Fruit fly (Drosophila melanogaster) whole organism, embryonic: ENCODE results near the gene Cpr30F.

Experiments
- Aef1 ChIP-seq: fragments of 200-800 bp; sonication (Bioruptor generic); IDR thresholded peaks from 3 replicates; pipeline ENCODE4 v1.3.6; 2022; ENCODE audit warnings: missing biosample characterization, missing genetic modification characterization
- Antp ChIP-seq: fragments of 200-800 bp; sonication (Bioruptor generic); optimal IDR thresholded peaks from 3 replicates; lab custom pipeline; 2016; ENCODE audit warnings: missing biosample characterization, missing genetic modification characterization
- Atf6 ChIP-seq: fragments of 200-800 bp; sonication (Bioruptor generic); IDR thresholded peaks from 2 replicates; pipeline ENCODE4 v1.3.6; 2022; ENCODE audit warnings: missing biosample characterization, missing genetic modification characterization
- B-H2 ChIP-seq: fragments of 200-800 bp; sonication (Bioruptor generic); optimal IDR thresholded peaks from 2 replicates; lab custom pipeline; 2018; ENCODE audit warnings: missing biosample characterization, mild to moderate bottlenecking, missing genetic modification characterization
- Bdp1 ChIP-seq: fragments of 200-800 bp; sonication (Bioruptor generic); optimal IDR thresholded peaks from 3 replicates; lab custom pipeline; 2016; ENCODE audit warnings: missing biosample characterization, missing genetic modification characterization
- Bgb ChIP-seq: fragments of 200-800 bp; sonication (Bioruptor generic); IDR thresholded peaks from 2 replicates; pipeline ENCODE4 v1.3.6; 2022; ENCODE audit warnings: missing biosample characterization, missing genetic modification characterization; ENCODE audit not compliant: partially characterized antibody
- CG10147 ChIP-seq: fragments of 200-800 bp; sonication (Bioruptor generic); optimal IDR thresholded peaks from 2 replicates; lab custom pipeline; 2019; ENCODE audit warnings: missing biosample characterization, mild to moderate bottlenecking, missing genetic modification characterization, moderate library complexity
- CG10321 ChIP-seq: fragments of 200-800 bp; sonication (Bioruptor generic); IDR thresholded peaks from 2 replicates; pipeline ENCODE4 v1.3.6; 2022; ENCODE audit warnings: missing biosample characterization, missing genetic modification characterization
- CG10462 ChIP-seq: fragments of 200-800 bp; sonication (Bioruptor generic); optimal IDR thresholded peaks from 2 replicates; lab custom pipeline; 2016; ENCODE audit warnings: missing biosample characterization, missing genetic modification characterization
- CG1602 ChIP-seq: fragments of 200-800 bp; sonication (Bioruptor generic); optimal IDR thresholded peaks from 3 replicates; lab custom pipeline; 2016; ENCODE audit warnings: missing biosample characterization, missing genetic modification characterization
- CG17361 ChIP-seq: fragments of 200-800 bp; sonication (Bioruptor generic); IDR thresholded peaks from 3 replicates; pipeline ENCODE4 v1.3.6; 2022; ENCODE audit warnings: missing biosample characterization, missing genetic modification characterization
- CG1832 ChIP-seq: fragments of 200-800 bp; sonication (Bioruptor generic); optimal IDR thresholded peaks from 2 replicates; lab custom pipeline; 2017; ENCODE audit warnings: missing biosample characterization, mild to moderate bottlenecking, missing genetic modification characterization, inconsistent platforms
- CG18764 ChIP-seq: fragments of 200-800 bp; sonication (Bioruptor generic); optimal IDR thresholded peaks from 3 replicates; lab custom pipeline; 2016; ENCODE audit warnings: missing biosample characterization, missing genetic modification characterization
- CG30403 ChIP-seq: fragments of 200-800 bp; sonication (Bioruptor generic); optimal IDR thresholded peaks from 3 replicates; lab custom pipeline; 2016; ENCODE audit warnings: missing biosample characterization, missing genetic modification characterization
- CG30431 ChIP-seq: fragments of 200-800 bp; sonication (Bioruptor generic); optimal IDR thresholded peaks from 2 replicates; lab custom pipeline; 2017; ENCODE audit warnings: missing biosample characterization, missing genetic modification characterization
- CG31388 ChIP-seq: fragments of 200-800 bp; sonication (Bioruptor generic); optimal IDR thresholded peaks from 2 replicates; lab custom pipeline; 2016; ENCODE audit warnings: missing biosample characterization, missing genetic modification characterization
- CG3163 ChIP-seq: fragments of 200-800 bp; sonication (Bioruptor generic); optimal IDR thresholded peaks from 3 replicates; lab custom pipeline; 2016; ENCODE audit warnings: missing biosample characterization, missing genetic modification characterization
- CG3726 ChIP-seq: fragments of 200-800 bp; sonication (Bioruptor generic); IDR thresholded peaks from 3 replicates; pipeline ENCODE4, ENCODE4 v1.3.6; 2022; ENCODE audit warnings: missing biosample characterization, missing genetic modification characterization
- CG3995 ChIP-seq: fragments of 200-800 bp; sonication (Bioruptor generic); optimal IDR thresholded peaks from 3 replicates; lab custom pipeline; 2016; ENCODE audit warnings: missing biosample characterization, missing genetic modification characterization
- CG4424 ChIP-seq: fragments of 200-800 bp; sonication (Bioruptor generic); optimal IDR thresholded peaks from 3 replicates; lab custom pipeline; 2016; ENCODE audit warnings: missing biosample characterization, missing genetic modification characterization
- CG4707 ChIP-seq: fragments of 200-800 bp; sonication (Bioruptor generic); optimal IDR thresholded peaks from 2 replicates; lab custom pipeline; 2018; ENCODE audit warnings: missing biosample characterization, mild to moderate bottlenecking, missing genetic modification characterization, moderate library complexity
- CG7357 ChIP-seq: fragments of 200-800 bp; sonication (Bioruptor generic); IDR thresholded peaks from 3 replicates; pipeline ENCODE4 v1.3.6; 2022; ENCODE audit warnings: missing biosample characterization, missing genetic modification characterization
- CG7745 ChIP-seq: fragments of 200-800 bp; sonication (Bioruptor generic); optimal IDR thresholded peaks from 2 replicates; lab custom pipeline; 2018; ENCODE audit warnings: missing biosample characterization, mild to moderate bottlenecking, missing genetic modification characterization, moderate library complexity
- CG7786 ChIP-seq: fragments of 200-800 bp; sonication (Bioruptor generic); optimal IDR thresholded peaks from 2 replicates; lab custom pipeline; 2016; ENCODE audit warnings: missing biosample characterization, missing genetic modification characterization
- CG7987 ChIP-seq: fragments of 200-800 bp; sonication (Bioruptor generic); optimal IDR thresholded peaks from 2 replicates; lab custom pipeline; 2018; ENCODE audit warnings: missing biosample characterization, mild to moderate bottlenecking, missing genetic modification characterization, moderate library complexity
- CG9437 ChIP-seq: fragments of 200-800 bp; sonication (Bioruptor generic); optimal IDR thresholded peaks from 2 replicates; lab custom pipeline; 2018; ENCODE audit warnings: missing biosample characterization, mild to moderate bottlenecking, missing genetic modification characterization
- ERR ChIP-seq: fragments of 200-800 bp; sonication (Bioruptor generic); optimal IDR thresholded peaks from 2 replicates; lab custom pipeline; 2016; ENCODE audit warnings: missing biosample characterization, missing genetic modification characterization
- Eip74EF ChIP-seq, 2 experiments: fragments of 200-800 bp in 1 of 2; fragments of >200 bp in 1 of 2; sonication (Bioruptor generic) in 1 of 2; optimal IDR thresholded peaks; 2 replicates each; lab custom pipeline; 2017 to 2019; ENCODE audit warnings: missing biosample characterization in 2 of 2, missing genetic modification characterization in 2 of 2, mild to moderate bottlenecking in 1 of 2, moderate library complexity in 1 of 2
- Fer3 ChIP-seq: fragments of 200-800 bp; sonication (Bioruptor generic); optimal IDR thresholded peaks from 2 replicates; lab custom pipeline; 2018; ENCODE audit warnings: missing biosample characterization, mild to moderate bottlenecking, missing genetic modification characterization, moderate library complexity
- HmgD ChIP-seq: fragments of 200-800 bp; sonication (Bioruptor generic); optimal IDR thresholded peaks from 3 replicates; lab custom pipeline; 2016; ENCODE audit warnings: missing biosample characterization, missing genetic modification characterization
- Hr39 ChIP-seq: fragments of >200 bp; optimal IDR thresholded peaks from 2 replicates; lab custom pipeline; 2017
- Med ChIP-seq: fragments of 200-800 bp; sonication (Bioruptor generic); peaks from one replicate; lab custom pipeline; 2016; ENCODE audit warnings: missing biosample characterization, missing genetic modification characterization, mild to moderate bottlenecking, inconsistent platforms, moderate library complexity
- Neu2 ChIP-seq: fragments of 200-800 bp; sonication (Bioruptor generic); optimal IDR thresholded peaks from 3 replicates; lab custom pipeline; 2016; ENCODE audit warnings: missing biosample characterization, missing genetic modification characterization, borderline replicate concordance
- Sox100B ChIP-seq: fragments of 200-800 bp; sonication (Bioruptor generic); optimal IDR thresholded peaks from 3 replicates; lab custom pipeline; 2018; ENCODE audit warnings: missing biosample characterization, mild to moderate bottlenecking, missing genetic modification characterization
- Xrp1 ChIP-seq: fragments of 200-800 bp; sonication (Bioruptor generic); IDR thresholded peaks from 2 replicates; pipeline ENCODE4 v1.3.6; 2022; ENCODE audit warnings: missing biosample characterization, missing genetic modification characterization
- ato ChIP-seq: fragments of 200-800 bp; sonication (Bioruptor generic); IDR thresholded peaks from 2 replicates; pipeline ENCODE4 v1.3.6; 2022; ENCODE audit warnings: missing biosample characterization, missing genetic modification characterization; ENCODE audit not compliant: partially characterized antibody
- br ChIP-seq: fragments of >200 bp; optimal IDR thresholded peaks from 2 replicates; lab custom pipeline; 2017
- chif ChIP-seq, 2 experiments: fragments of 200-800 bp; sonication (Bioruptor generic); optimal IDR thresholded peaks; 3 replicates each; lab custom pipeline; 2016; ENCODE audit warnings: missing biosample characterization in 2 of 2, missing genetic modification characterization in 2 of 2
- dati ChIP-seq: fragments of 200-800 bp; sonication (Bioruptor generic); IDR thresholded peaks from 2 replicates; pipeline ENCODE4 v1.3.6; 2022; ENCODE audit warnings: missing biosample characterization, missing genetic modification characterization
- fd96Cb ChIP-seq: fragments of 200-800 bp; sonication (Bioruptor generic); optimal IDR thresholded peaks from 2 replicates; lab custom pipeline; 2018; ENCODE audit warnings: missing biosample characterization, mild to moderate bottlenecking, missing genetic modification characterization, moderate library complexity
- fru ChIP-seq: fragments of >200 bp; optimal IDR thresholded peaks from 2 replicates; lab custom pipeline; 2017
- fu2 ChIP-seq: fragments of 200-800 bp; sonication (Bioruptor generic); optimal IDR thresholded peaks from 2 replicates; lab custom pipeline; 2016; ENCODE audit warnings: missing biosample characterization, missing genetic modification characterization
- h ChIP-seq: fragments of >200 bp; optimal IDR thresholded peaks from 2 replicates; lab custom pipeline; 2017
- kay ChIP-seq: fragments of 200-800 bp; sonication (Bioruptor generic); optimal IDR thresholded peaks from 2 replicates; lab custom pipeline; 2016; ENCODE audit warnings: missing biosample characterization, missing genetic modification characterization
- lmd ChIP-seq: fragments of 200-800 bp; sonication (Bioruptor generic); IDR thresholded peaks from 2 replicates; pipeline ENCODE4 v1.3.6; 2022; ENCODE audit warnings: missing biosample characterization, missing genetic modification characterization
- pnt ChIP-seq: fragments of 200-800 bp; sonication (Bioruptor generic); optimal IDR thresholded peaks from 3 replicates; lab custom pipeline; 2016; ENCODE audit warnings: missing biosample characterization, missing genetic modification characterization
- so ChIP-seq: fragments of 200-800 bp; sonication (Bioruptor generic); IDR thresholded peaks from 3 replicates; pipeline ENCODE4 v1.3.6; 2022; ENCODE audit warnings: missing biosample characterization, missing genetic modification characterization
- stc ChIP-seq: fragments of 200-800 bp; sonication (Bioruptor generic); IDR thresholded peaks from 2 replicates; pipeline ENCODE4 v1.3.6; 2022; ENCODE audit warnings: missing biosample characterization, missing genetic modification characterization
- trem ChIP-seq: fragments of 200-800 bp; optimal IDR thresholded peaks from 3 replicates; lab custom pipeline; 2019; ENCODE audit warnings: missing biosample characterization, mild to moderate bottlenecking, missing genetic modification characterization, moderate library complexity
- unc-4 ChIP-seq: fragments of 200-800 bp; sonication (Bioruptor generic); IDR thresholded peaks from 2 replicates; pipeline ENCODE4 v1.3.6; 2022; ENCODE audit warnings: missing biosample characterization, missing genetic modification characterization; ENCODE audit not compliant: partially characterized antibody
- vfl ChIP-seq: fragments of 200-800 bp; sonication (Bioruptor generic); optimal IDR thresholded peaks from 2 replicates; lab custom pipeline; 2016; ENCODE audit warnings: missing biosample characterization, missing genetic modification characterization
- wdn ChIP-seq: fragments of 200-800 bp; sonication (Bioruptor generic); IDR thresholded peaks from 2 replicates; pipeline ENCODE4 v1.3.6; 2022; ENCODE audit warnings: missing biosample characterization, missing genetic modification characterization
- zfh2 ChIP-seq: fragments of 200-800 bp; sonication (Bioruptor generic); optimal IDR thresholded peaks from 2 replicates; lab custom pipeline; 2016; ENCODE audit warnings: missing biosample characterization, missing genetic modification characterization

The Cpr30F gene

DNA sequence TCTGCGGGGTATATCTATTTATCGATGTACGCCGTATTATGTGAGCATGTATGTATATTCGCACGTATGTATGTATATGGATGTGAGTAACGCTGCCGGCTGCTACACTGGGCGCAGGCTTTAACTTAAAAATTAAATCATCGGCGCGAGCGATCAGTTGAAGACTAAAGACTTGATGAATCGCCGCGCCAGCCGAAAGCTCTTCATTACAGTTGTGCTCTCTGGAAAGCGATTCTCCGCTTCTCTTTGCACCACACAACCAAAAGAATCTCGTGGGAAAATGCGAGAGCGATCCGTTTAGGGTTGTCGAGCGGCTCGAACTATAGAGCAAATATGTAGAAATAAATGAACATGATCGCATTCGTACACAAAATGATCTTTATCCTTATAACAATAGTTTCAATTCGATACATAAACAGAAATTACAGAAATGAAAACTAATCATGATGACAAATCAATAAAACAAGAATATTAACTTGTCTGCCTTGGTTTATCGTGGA, 24.4 kb downstream of the Cpr30F start, which contains the start of gene CG13124 (continued):
- no peak for TF ChIP-seq CG10147 (GFP tag; lab: Kevin White, UChicago)
- TF ChIP-seq CG7987 (GFP tag; lab: Kevin White, UChicago), result no peak
- no peak for TF ChIP-seq fd96Cb (tag; lab: Kevin White, UChicago)
- no peak for TF ChIP-seq HmgD (GFP tag; lab: Kevin White, UChicago)
- peak; percentile 59 for TF ChIP-seq Atf6 (GFP tag; lab: Robert Waterston, UW)
- TF ChIP-seq CG1602 (GFP tag; lab: Kevin White, UChicago), result no peak
- 0 out of 2 replicates have a peak, but pooled peaks have one; percentile 29 for TF ChIP-seq unc-4 (GFP tag; lab: Robert Waterston, UW)
- no peak for TF ChIP-seq Eip74EF (GFP tag; optimal IDR thresholded peaks at IDR 0.05; lab: Kevin White, UChicago)
- no peak for TF ChIP-seq Neu2 (GFP tag; lab: Kevin White, UChicago)
- no peak for TF ChIP-seq CG10321
- no peak for TF ChIP-seq Hr39 (lab: Kevin White, UChicago)
- no peak for TF ChIP-seq h (lab: Kevin White, UChicago)
- TF ChIP-seq CG30431 (GFP tag; lab: Kevin White, UChicago), result no peak
- TF ChIP-seq CG4707 (GFP tag; lab: Kevin White, UChicago), result no peak
- no peak for TF ChIP-seq Antp
- no peak for TF ChIP-seq pnt (GFP tag; lab: Kevin White, UChicago)
- TF ChIP-seq CG10462, result no peak
- peak; percentile 86 for TF ChIP-seq CG3163 (GFP tag; lab: Kevin White, UChicago)
- TF ChIP-seq vfl, result no peak
- no peak for TF ChIP-seq br (lab: Kevin White, UChicago)
- no peak for TF ChIP-seq chif (GFP tag; optimal IDR thresholded peaks at IDR 0.05; lab: Kevin White, UChicago)
- no peak; the same call in 1 of the 2 replicates for TF ChIP-seq lmd (GFP tag; lab: Robert Waterston, UW)
- TF ChIP-seq Xrp1, result peak; percentile 38; the same call in 1 of the 2 replicates
- no peak for TF ChIP-seq CG30403 (GFP tag; lab: Kevin White, UChicago)
- no peak for TF ChIP-seq fu2 (GFP tag; lab: Kevin White, UChicago)
- TF ChIP-seq CG4424 (GFP tag; lab: Kevin White, UChicago), result no peak
- TF ChIP-seq zfh2 (GFP tag; lab: Kevin White, UChicago), result no peak
- peak; percentile 18 for TF ChIP-seq ERR (GFP tag; lab: Kevin White, UChicago)
- TF ChIP-seq CG7745, result no peak
- peak; percentile 61; the same call in 1 of the 3 replicates for TF ChIP-seq so (GFP tag; lab: Robert Waterston, UW)
- TF ChIP-seq Bdp1 (GFP tag; lab: Kevin White, UChicago), result no peak
- no peak for TF ChIP-seq Fer3 (tag; lab: Kevin White, UChicago)
- no peak for TF ChIP-seq CG7357 (GFP tag; lab: Robert Waterston, UW)
- peak; percentile 22 for TF ChIP-seq CG3995 (GFP tag; lab: Kevin White, UChicago)
- TF ChIP-seq dati (GFP tag; lab: Robert Waterston, UW), result no peak
- TF ChIP-seq CG31388 (GFP tag; lab: Kevin White, UChicago), result no peak
- no peak for TF ChIP-seq CG7786
- TF ChIP-seq CG18764 (GFP tag; lab: Kevin White, UChicago), result no peak
- peak; percentile 17 for TF ChIP-seq B-H2
- TF ChIP-seq CG9437, result no peak
- no peak for TF ChIP-seq stc (GFP tag; lab: Robert Waterston, UW)
- TF ChIP-seq kay (GFP tag; lab: Kevin White, UChicago), result peak; percentile 43
- TF ChIP-seq Med (GFP tag; lab: Kevin White, UChicago), result peak; percentile 34
- no peak for TF ChIP-seq wdn
- TF ChIP-seq Aef1 (GFP tag; lab: Robert Waterston, UW), result no peak
- no peak for TF ChIP-seq fru (lab: Kevin White, UChicago)
- no peak for TF ChIP-seq CG17361 (GFP tag; lab: Robert Waterston, UW)
- TF ChIP-seq Bgb, result 0 out of 2 replicates have a peak, but pooled peaks have one; percentile 16
- TF ChIP-seq Sox100B (GFP tag; lab: Kevin White, UChicago), result no peak
- TF ChIP-seq ato (GFP tag; lab: Robert Waterston, UW), result no peak
- TF ChIP-seq CG1832, result no peak
- no peak for TF ChIP-seq trem
- TF ChIP-seq CG3726 (GFP tag; lab: Robert Waterston, UW), result no peak
